Worm (Caenorhabditis elegans) whole organism, late embryonic: ENCODE data around the gene clec-223.
A peak's percentile ranks its signal among the peaks of the same experiment; 100 is the strongest.

Experiments
- C08G9.2 ChIP-seq: sonication (generic microtip); optimal IDR thresholded peaks from 2 replicates; lab custom pipeline; 2016; ENCODE audit warnings: mild to moderate bottlenecking, missing genetic modification characterization, moderate library complexity, missing compliant biosample characterization
- F13H6.1 ChIP-seq: sonication (generic microtip); optimal IDR thresholded peaks from 2 replicates; lab custom pipeline; 2016; ENCODE audit warnings: missing genetic modification characterization, missing compliant biosample characterization
- K09A11.1 ChIP-seq: sonication (generic microtip); optimal IDR thresholded peaks from 2 replicates; lab custom pipeline; 2017; ENCODE audit warnings: antibody characterized with exemption, mild to moderate bottlenecking, missing genetic modification characterization, missing compliant biosample characterization; ENCODE audit not compliant: insufficient read depth
- T23F11.4 ChIP-seq: fragments of 200-800 bp; sonication (Bioruptor generic); optimal IDR thresholded peaks from 2 replicates; lab custom pipeline; 2018; ENCODE audit warnings: mild to moderate bottlenecking, missing genetic modification characterization, missing compliant biosample characterization
- ahr-1 ChIP-seq: sonication (generic microtip); optimal IDR thresholded peaks from 2 replicates; lab custom pipeline; 2016; ENCODE audit warnings: missing genetic modification characterization, missing compliant biosample characterization
- ceh-18 ChIP-seq: sonication (generic microtip); optimal IDR thresholded peaks from 2 replicates; lab custom pipeline; 2016; ENCODE audit warnings: missing genetic modification characterization, missing compliant biosample characterization
- ceh-19 ChIP-seq: fragments of 200-800 bp; sonication (Bioruptor generic); optimal IDR thresholded peaks from 2 replicates; lab custom pipeline; 2018; ENCODE audit warnings: mild to moderate bottlenecking, missing genetic modification characterization, missing compliant biosample characterization
- ceh-2 ChIP-seq: sonication (generic microtip); optimal IDR thresholded peaks from 2 replicates; lab custom pipeline; 2016; ENCODE audit warnings: missing genotype, missing genetic modification characterization, missing compliant biosample characterization
- ceh-24 ChIP-seq: sonication (generic microtip); optimal IDR thresholded peaks from 2 replicates; lab custom pipeline; 2016; ENCODE audit warnings: mild to moderate bottlenecking, missing genetic modification characterization, missing compliant biosample characterization
- ceh-31 ChIP-seq: sonication (generic microtip); optimal IDR thresholded peaks from 2 replicates; lab custom pipeline; 2016; ENCODE audit warnings: missing genetic modification characterization, missing compliant biosample characterization
- ceh-45 ChIP-seq: fragments of 200-800 bp; sonication (Bioruptor generic); IDR thresholded peaks from 2 replicates; pipeline ENCODE4 v1.3.6; 2022; ENCODE audit warnings: missing genetic modification reagents, missing genetic modification characterization, missing compliant biosample characterization
- ceh-6 ChIP-seq: fragments of 200-800 bp; sonication (Bioruptor generic); optimal IDR thresholded peaks from 2 replicates; lab custom pipeline; 2018; ENCODE audit warnings: mild to moderate bottlenecking, missing genetic modification characterization, missing compliant biosample characterization
- ceh-9 ChIP-seq: sonication (generic microtip); optimal IDR thresholded peaks from 2 replicates; lab custom pipeline; 2016; ENCODE audit warnings: mild to moderate bottlenecking, missing genetic modification characterization, inconsistent platforms, missing compliant biosample characterization
- dmd-4 ChIP-seq: sonication (generic microtip); optimal IDR thresholded peaks from 2 replicates; lab custom pipeline; 2016; ENCODE audit warnings: borderline replicate concordance, missing genetic modification characterization, missing compliant biosample characterization
- dve-1 ChIP-seq: sonication (generic microtip); optimal IDR thresholded peaks from 2 replicates; lab custom pipeline; 2017; ENCODE audit warnings: antibody characterized with exemption, mild to moderate bottlenecking, missing genetic modification characterization, missing compliant biosample characterization
- elt-2 ChIP-seq: sonication (generic microtip); optimal IDR thresholded peaks from 2 replicates; lab custom pipeline; 2016; ENCODE audit warnings: missing genetic modification reagents, missing genetic modification characterization, missing compliant biosample characterization
- elt-4 ChIP-seq: sonication (generic microtip); optimal IDR thresholded peaks from 2 replicates; lab custom pipeline; 2016; ENCODE audit warnings: missing genetic modification characterization, missing compliant biosample characterization
- ets-4 ChIP-seq: sonication (generic microtip); optimal IDR thresholded peaks from 2 replicates; lab custom pipeline; 2016; ENCODE audit warnings: missing genetic modification characterization, missing compliant biosample characterization
- eyg-1 ChIP-seq: sonication (generic microtip); optimal IDR thresholded peaks from 2 replicates; lab custom pipeline; 2016; ENCODE audit warnings: missing genotype, missing genetic modification characterization, missing compliant biosample characterization
- fax-1 ChIP-seq: sonication (generic microtip); optimal IDR thresholded peaks from 2 replicates; lab custom pipeline; 2016; ENCODE audit warnings: missing genotype, missing genetic modification characterization, missing compliant biosample characterization
- fkh-6 ChIP-seq: sonication (generic microtip); optimal IDR thresholded peaks from 2 replicates; lab custom pipeline; 2016; ENCODE audit warnings: missing genetic modification characterization, missing compliant biosample characterization
- gmeb-2 ChIP-seq: sonication (generic microtip); optimal IDR thresholded peaks from 2 replicates; lab custom pipeline; 2016; ENCODE audit warnings: missing genetic modification characterization, inconsistent platforms, missing compliant biosample characterization
- hlh-13 ChIP-seq: fragments of 200-800 bp; sonication (Bioruptor generic); optimal IDR thresholded peaks from 2 replicates; lab custom pipeline; 2018; ENCODE audit warnings: mild to moderate bottlenecking, missing genetic modification characterization, missing compliant biosample characterization
- hlh-30 ChIP-seq: sonication (generic microtip); optimal IDR thresholded peaks from 2 replicates; lab custom pipeline; 2017; ENCODE audit warnings: antibody characterized with exemption, missing genetic modification characterization, missing compliant biosample characterization; ENCODE audit not compliant: insufficient read depth
- hlh-6 ChIP-seq: sonication (generic microtip); optimal IDR thresholded peaks from 2 replicates; lab custom pipeline; 2016; ENCODE audit warnings: missing genotype, missing genetic modification characterization, missing compliant biosample characterization
- lim-6 ChIP-seq: sonication (generic microtip); optimal IDR thresholded peaks from 2 replicates; lab custom pipeline; 2016; ENCODE audit warnings: missing genetic modification characterization, missing compliant biosample characterization
- madf-2 ChIP-seq: sonication (generic microtip); optimal IDR thresholded peaks from 2 replicates; lab custom pipeline; 2017; ENCODE audit warnings: missing genetic modification characterization, missing compliant biosample characterization
- nhr-11 ChIP-seq: fragments of 150-350 bp; optimal IDR thresholded peaks from 2 replicates; lab custom pipeline; 2014; ENCODE audit warnings: missing biosample characterization, missing genetic modification characterization
- nhr-232 ChIP-seq: sonication (generic microtip); optimal IDR thresholded peaks from 2 replicates; lab custom pipeline; 2016; ENCODE audit warnings: missing genetic modification characterization, missing compliant biosample characterization
- odd-2 ChIP-seq: sonication (generic microtip); optimal IDR thresholded peaks from 2 replicates; lab custom pipeline; 2017; ENCODE audit warnings: antibody characterized with exemption, mild to moderate bottlenecking, missing genetic modification characterization, missing compliant biosample characterization
- pat-9 ChIP-seq: fragments of 200-800 bp; sonication (Bioruptor generic); optimal IDR thresholded peaks from 2 replicates; lab custom pipeline; 2018; ENCODE audit warnings: mild to moderate bottlenecking, missing genetic modification characterization, moderate library complexity, missing compliant biosample characterization
- pax-1 ChIP-seq: fragments of 150-350 bp; optimal IDR thresholded peaks from 2 replicates; lab custom pipeline; 2014; ENCODE audit warnings: missing biosample characterization, missing genetic modification characterization
- pha-4 ChIP-seq: fragments of 150-350 bp; optimal IDR thresholded peaks from 2 replicates; lab custom pipeline; 2018; ENCODE audit warnings: missing biosample characterization, missing genetic modification reagents, missing genetic modification characterization
- pqm-1 ChIP-seq: sonication (generic microtip); optimal IDR thresholded peaks from 2 replicates; lab custom pipeline; 2016; ENCODE audit warnings: missing genetic modification characterization, missing compliant biosample characterization
- pros-1 ChIP-seq: fragments of 150-350 bp; optimal IDR thresholded peaks from 2 replicates; lab custom pipeline; 2014; ENCODE audit warnings: missing biosample characterization, missing genetic modification reagents, missing genetic modification characterization
- rnt-1 ChIP-seq: sonication (generic microtip); optimal IDR thresholded peaks from 2 replicates; lab custom pipeline; 2016; ENCODE audit warnings: missing genetic modification characterization, missing compliant biosample characterization
- sox-2 ChIP-seq: fragments of 200-800 bp; sonication (Bioruptor generic); IDR thresholded peaks from 2 replicates; pipeline ENCODE4 v1.3.6; 2022; ENCODE audit warnings: missing genetic modification reagents, missing genetic modification characterization, missing compliant biosample characterization
- syd-9 ChIP-seq: sonication (generic microtip); optimal IDR thresholded peaks from 2 replicates; lab custom pipeline; 2016; ENCODE audit warnings: mild to moderate bottlenecking, missing genetic modification characterization, moderate library complexity, missing compliant biosample characterization
- tbx-7 ChIP-seq: sonication (generic microtip); optimal IDR thresholded peaks from 2 replicates; lab custom pipeline; 2016; ENCODE audit warnings: missing genotype, missing genetic modification characterization, missing compliant biosample characterization
- ttx-3 ChIP-seq: sonication (generic microtip); optimal IDR thresholded peaks from 2 replicates; lab custom pipeline; 2016; ENCODE audit warnings: missing genetic modification reagents, missing genetic modification characterization, missing compliant biosample characterization
- unc-3 ChIP-seq, 2 experiments: fragments of 200-800 bp in 1 of 2; sonication (Bioruptor generic) in 1 of 2; sonication (generic microtip) in 1 of 2; conservative IDR thresholded peaks in 1 of 2; optimal IDR thresholded peaks in 1 of 2; 2 replicates each; pipeline versions ENCODE4 v1.3.6 to Lab custom; 2016 to 2022; ENCODE audit warnings: missing compliant biosample characterization in 2 of 2, missing genetic modification characterization in 2 of 2, missing genetic modification reagents in 1 of 2
- unc-86 ChIP-seq: sonication (generic microtip); optimal IDR thresholded peaks from 2 replicates; lab custom pipeline; 2016; ENCODE audit warnings: missing genetic modification characterization, missing compliant biosample characterization

The clec-223 gene

DNA sequence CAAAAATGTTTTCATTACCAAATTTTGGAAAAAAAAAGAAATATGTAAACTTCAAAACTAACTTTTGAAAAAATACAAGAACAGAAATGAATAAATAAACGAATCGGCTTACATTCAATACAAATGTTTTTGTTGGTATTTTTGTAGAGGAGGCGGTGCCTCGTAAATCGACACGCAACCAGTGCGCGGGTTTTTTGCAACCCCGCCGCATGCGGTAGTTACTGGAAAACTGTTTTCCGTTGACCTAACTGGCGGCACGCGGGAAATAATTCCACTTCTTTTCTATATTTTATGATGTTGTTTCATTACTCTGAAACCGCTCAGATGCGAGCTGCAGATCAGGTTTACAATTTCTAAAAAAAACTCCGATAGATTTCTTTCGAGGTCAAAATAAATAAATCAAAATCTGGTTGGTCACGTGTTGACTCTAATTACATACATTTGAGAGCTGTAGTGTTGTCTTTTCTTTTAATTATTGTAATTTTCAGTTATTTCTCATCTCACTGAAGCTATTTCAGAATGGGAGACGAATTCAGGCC is 33.7 kb upstream of the clec-223 start, which contains the start of the genes dvc-1 and ima-1 (continued):
- TF ChIP-seq tbx-7 (tag; lab: Kevin White, UChicago) = no peak
- TF ChIP-seq gmeb-2 (tag; lab: Kevin White, UChicago) = peak; percentile 63
- peak; percentile 90 for TF ChIP-seq elt-2 (tag; lab: Kevin White, UChicago)
- TF ChIP-seq dmd-4 (tag; lab: Kevin White, UChicago) = no peak
- TF ChIP-seq ceh-9 (tag; lab: Kevin White, UChicago) = no peak
- TF ChIP-seq ttx-3 (tag; lab: Kevin White, UChicago) = peak; percentile 75
- TF ChIP-seq T23F11.4 = peak; percentile 22
- peak; percentile 70 for TF ChIP-seq hlh-30 (tag; lab: Kevin White, UChicago)
- TF ChIP-seq ceh-31 (tag; lab: Kevin White, UChicago) = peak; percentile 82
- 0 out of 2 replicates have a peak, but pooled peaks have one; percentile 51 for TF ChIP-seq ceh-45
- peak; percentile 40 for TF ChIP-seq hlh-13 (GFP tag; lab: Kevin White, UChicago)
- TF ChIP-seq ceh-24 (tag; lab: Kevin White, UChicago) = peak; percentile 26
- no peak for TF ChIP-seq pqm-1
- TF ChIP-seq unc-86 (tag; lab: Kevin White, UChicago) = peak; percentile 73
- peak; percentile 76 for TF ChIP-seq rnt-1 (tag; lab: Kevin White, UChicago)
- TF ChIP-seq eyg-1 = peak; percentile 4
- TF ChIP-seq ahr-1 = peak; percentile 76
- no peak for TF ChIP-seq nhr-11
- TF ChIP-seq pha-4 = no peak
- TF ChIP-seq fax-1 (tag; lab: Kevin White, UChicago) = peak; percentile 66
- TF ChIP-seq C08G9.2 (tag; lab: Kevin White, UChicago) = peak; percentile 69
- no peak for TF ChIP-seq elt-4 (tag; lab: Kevin White, UChicago)
- peak; percentile 72 for TF ChIP-seq K09A11.1 (tag; lab: Kevin White, UChicago)
- peak; percentile 66 for TF ChIP-seq ceh-19 (GFP tag; lab: Kevin White, UChicago)
- peak; percentile 65 for TF ChIP-seq ceh-6 (GFP tag; lab: Kevin White, UChicago)
- TF ChIP-seq F13H6.1 (tag; lab: Kevin White, UChicago) = peak; percentile 76
- peak; percentile 70 for TF ChIP-seq odd-2 (tag; lab: Kevin White, UChicago)
- peak; percentile 79 for TF ChIP-seq fkh-6
- peak; percentile 71 for TF ChIP-seq pat-9
- TF ChIP-seq unc-3 (GFP tag; conservative IDR thresholded peaks at IDR 0.05; lab: Robert Waterston, UW) = peak; percentile 55; the same call in 1 of the 2 replicates
- peak; percentile 68 for TF ChIP-seq unc-3 (tag; optimal IDR thresholded peaks at IDR 0.05; lab: Kevin White, UChicago)
- peak; percentile 79 for TF ChIP-seq ceh-2 (tag; lab: Kevin White, UChicago)
- TF ChIP-seq ets-4 (tag; lab: Kevin White, UChicago) = peak; percentile 23
- TF ChIP-seq hlh-6 (tag; lab: Kevin White, UChicago) = peak; percentile 81
- peak; percentile 25 for TF ChIP-seq pax-1
- no peak for TF ChIP-seq pros-1 (tag; lab: Kevin White, UChicago)
- TF ChIP-seq, all 69 proteins: peak for 53

DNA sequence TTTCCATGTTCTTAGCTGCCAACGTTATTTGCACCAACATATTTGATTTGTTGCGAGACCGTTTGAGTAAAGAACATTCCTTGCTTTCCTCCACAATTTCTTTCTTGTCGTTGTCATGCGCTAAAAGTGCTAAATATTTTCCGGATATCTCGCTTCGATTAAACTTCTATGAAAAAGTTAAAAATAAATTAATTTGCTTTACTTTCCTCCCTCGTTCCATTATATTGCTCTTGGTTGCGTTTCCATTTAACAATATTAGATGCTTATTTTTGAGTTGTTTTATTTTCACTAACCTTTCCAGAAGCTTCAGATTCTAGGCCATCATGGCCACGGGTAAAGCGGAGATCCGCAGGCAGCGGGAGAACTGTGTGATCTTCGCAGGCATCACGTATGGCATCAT is 31.4 kb upstream of the clec-223 start, which contains the start of gene pgap-1:
pgap-1 (plus strand) TSS at position 301 of the 400 bp plus-strand sequence.
- TF ChIP-seq syd-9 (tag; lab: Kevin White, UChicago) (no peak), ceh-18 (tag; lab: Kevin White, UChicago) (no peak), nhr-232 (tag; lab: Kevin White, UChicago) (no peak), pha-4 (no peak), sox-2 (GFP tag; lab: Robert Waterston, UW) (no peak), lim-6 (tag; lab: Kevin White, UChicago) (no peak), madf-2 (tag; lab: Kevin White, UChicago) (no peak), dve-1 (no peak), ceh-6 (GFP tag; lab: Kevin White, UChicago) (no peak)
